Worm (Caenorhabditis elegans): ENCODE measurements around the gene srd-13.

DNA sequence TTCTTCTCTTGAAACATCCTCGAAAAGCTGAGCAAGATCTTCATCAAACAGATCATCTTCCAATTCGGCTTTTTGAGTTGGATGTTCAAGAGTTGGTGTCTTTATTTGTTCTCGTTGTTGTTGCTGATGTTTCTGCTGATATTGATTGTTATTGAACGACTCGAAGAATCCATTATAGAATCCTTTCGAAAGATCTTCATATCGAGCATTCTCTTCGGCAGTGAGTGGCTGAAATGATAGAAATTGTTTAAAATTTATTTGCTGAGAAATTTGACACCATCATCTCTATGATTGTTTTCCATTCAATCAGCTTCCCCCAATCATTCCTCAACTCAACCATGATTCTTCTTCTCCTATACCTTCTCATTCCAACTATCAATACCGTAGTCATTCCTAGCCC, 18.2 kb upstream of the srd-13 start, which contains the start of gene clec-178:
- TF ChIP-seq ztf-23 (GFP tag; IDR thresholded peaks at IDR 0.05) (no peak), cog-1 (tag; optimal IDR thresholded peaks at IDR 0.05) (no peak), ref-1 (GFP tag; conservative IDR thresholded peaks at IDR 0.05) (no peak), T22C8.4 (GFP tag; IDR thresholded peaks at IDR 0.05) (no peak), flt-1 (GFP tag; IDR thresholded peaks at IDR 0.05) (no peak), klf-2 (GFP tag; conservative IDR thresholded peaks at IDR 0.05) (no peak), ztf-29 (GFP tag; IDR thresholded peaks at IDR 0.05) (no peak), med-1 (GFP tag; optimal IDR thresholded peaks at IDR 0.05; ENCODE audit: insufficient read depth) (no peak)
